Worm (Caenorhabditis elegans): ENCODE measurements around the gene sgt-1.

Gene sgt-1

DNA sequence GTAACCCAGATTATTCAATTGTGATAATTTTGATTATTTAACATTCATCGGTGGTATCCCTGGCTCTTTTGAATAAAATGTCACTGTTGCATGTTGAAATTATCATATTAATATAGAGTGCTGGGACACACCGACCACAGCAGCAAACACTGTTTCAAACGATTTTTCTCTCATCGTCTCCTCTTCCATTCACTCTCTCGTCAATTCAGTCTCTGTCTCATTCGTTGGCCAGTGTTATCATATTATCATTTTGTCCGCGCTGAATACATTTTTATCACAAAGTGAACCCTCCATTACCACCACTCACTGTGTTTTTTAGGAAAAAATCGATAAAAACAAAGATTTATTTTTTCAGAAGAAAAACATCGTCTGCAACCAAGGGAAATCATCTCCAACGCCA lies 46.5 kb downstream of the sgt-1 start:
- TF ChIP-seq fos-1 (tag; optimal IDR thresholded peaks at IDR 0.05): peak; percentile 94
- TF ChIP-seq nhr-129 (tag; optimal IDR thresholded peaks at IDR 0.05): peak; percentile 17
- TF ChIP-seq crh-2 (tag; optimal IDR thresholded peaks at IDR 0.05): peak; percentile 32
- peak; percentile 18 for TF ChIP-seq sma-9 (GFP tag; optimal IDR thresholded peaks at IDR 0.05)
- no peak for TF ChIP-seq sma-9 (tag; optimal IDR thresholded peaks at IDR 0.05)
- TF ChIP-seq nhr-6 (tag; optimal IDR thresholded peaks at IDR 0.05): no peak

DNA sequence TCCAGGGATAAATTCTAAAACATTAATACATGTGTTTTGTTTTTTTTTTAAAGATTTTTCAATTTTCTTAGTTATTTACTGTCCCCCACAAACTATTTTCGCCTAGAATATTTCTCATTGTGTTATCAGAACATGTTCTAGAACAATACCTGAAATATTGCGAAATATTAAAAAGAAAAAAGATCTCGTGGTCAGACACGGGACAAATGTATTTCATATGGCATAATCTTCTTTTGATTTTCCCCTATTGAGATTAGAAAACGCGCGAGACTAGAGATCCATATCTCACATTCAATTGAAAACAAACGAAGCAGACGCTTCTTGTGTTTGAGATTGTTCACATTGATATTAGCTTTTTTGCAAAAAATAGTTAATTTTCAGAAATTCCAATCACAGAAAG lies 47.5 kb downstream of the sgt-1 start:
- TF ChIP-seq nhr-77 (tag; optimal IDR thresholded peaks at IDR 0.05): no peak
- TF ChIP-seq gmeb-1 (tag; optimal IDR thresholded peaks at IDR 0.05): peak; percentile 11
- TF ChIP-seq sma-9 (GFP tag; optimal IDR thresholded peaks at IDR 0.05): peak; percentile 32
- TF ChIP-seq sma-9 (tag; optimal IDR thresholded peaks at IDR 0.05): no peak
- peak; percentile 73 for TF ChIP-seq nhr-25 (tag; optimal IDR thresholded peaks at IDR 0.05)
- TF ChIP-seq ama-1 (optimal IDR thresholded peaks at IDR 0.05): no peak
- no peak for TF ChIP-seq nhr-11 (tag; optimal IDR thresholded peaks at IDR 0.05)
- TF ChIP-seq sma-3 (GFP tag; optimal IDR thresholded peaks at IDR 0.05): no peak
- peak; percentile 4 for TF ChIP-seq crh-2 (tag; optimal IDR thresholded peaks at IDR 0.05)
- peak; percentile 1 for TF ChIP-seq skn-1 (tag; optimal IDR thresholded peaks at IDR 0.05)
- no peak for TF ChIP-seq unc-39 (tag; optimal IDR thresholded peaks at IDR 0.05)
- TF ChIP-seq nhr-21 (tag; optimal IDR thresholded peaks at IDR 0.05): peak; percentile 58
- TF ChIP-seq lsy-2 (tag; optimal IDR thresholded peaks at IDR 0.05): peak in 1 of 2 experiments; percentile 52
- peak; percentile 54 for TF ChIP-seq C34F6.9 (tag; optimal IDR thresholded peaks at IDR 0.05)
- TF ChIP-seq lin-39 (tag; optimal IDR thresholded peaks at IDR 0.05): no peak
- no peak for TF ChIP-seq F13H6.1 (tag; optimal IDR thresholded peaks at IDR 0.05)
- TF ChIP-seq ceh-16 (tag; optimal IDR thresholded peaks at IDR 0.05): no peak
- peak; percentile 13 for TF ChIP-seq nhr-129 (tag; optimal IDR thresholded peaks at IDR 0.05)
- no peak for TF ChIP-seq alr-1 (tag; optimal IDR thresholded peaks at IDR 0.05)
- peak; percentile 6 for TF ChIP-seq unc-55 (GFP tag; optimal IDR thresholded peaks at IDR 0.05)

DNA sequence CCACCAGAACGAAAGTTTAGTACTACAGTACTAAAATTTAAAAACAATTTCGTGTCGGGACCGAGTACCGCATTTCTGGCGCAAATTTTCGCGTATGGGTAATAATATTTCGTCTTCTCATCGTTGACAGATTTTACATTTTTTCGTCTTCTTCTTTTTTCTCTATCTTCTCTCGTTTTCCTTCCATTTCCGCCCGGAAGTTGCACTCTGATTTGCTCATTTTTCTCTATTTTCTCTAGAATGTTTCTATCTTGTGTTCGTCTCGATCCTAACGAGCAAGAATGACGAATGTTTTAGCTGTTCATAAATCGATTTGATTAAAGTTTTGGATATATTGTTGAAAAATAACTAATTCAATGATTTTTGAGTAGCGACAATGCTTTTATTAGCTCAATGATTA lies 48.1 kb downstream of the sgt-1 start:
- TF ChIP-seq blmp-1 (tag; optimal IDR thresholded peaks at IDR 0.05; ENCODE audit: insufficient read depth): no peak
- no peak for TF ChIP-seq peb-1 (tag; optimal IDR thresholded peaks at IDR 0.05)
- peak; percentile 49 for TF ChIP-seq sma-9 (GFP tag; optimal IDR thresholded peaks at IDR 0.05)
- TF ChIP-seq sma-9 (tag; optimal IDR thresholded peaks at IDR 0.05): no peak
- TF ChIP-seq C34F6.9 (tag; optimal IDR thresholded peaks at IDR 0.05): peak; percentile 15
- TF ChIP-seq lsy-2 (tag; optimal IDR thresholded peaks at IDR 0.05): peak; percentile 2 to 24

DNA sequence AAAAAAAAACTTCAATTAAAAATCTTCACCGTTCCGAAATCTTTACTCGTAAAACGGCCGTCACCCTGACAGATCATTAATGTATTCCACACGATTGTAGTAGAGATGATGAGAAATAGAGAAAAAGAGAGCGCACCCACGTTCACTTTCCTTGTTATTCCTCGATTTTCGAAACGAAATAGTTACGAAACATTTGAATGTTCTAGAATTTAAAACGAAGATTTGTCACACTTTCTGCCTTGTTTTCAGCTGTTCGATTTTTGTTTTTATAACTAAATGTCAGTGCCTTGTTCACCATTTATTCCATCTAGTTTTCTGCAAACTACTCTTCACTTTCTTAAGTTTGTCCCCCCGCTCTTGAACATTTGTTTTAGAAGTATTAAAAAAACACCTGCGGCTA lies 48.8 kb downstream of the sgt-1 start:
- TF ChIP-seq peb-1 (tag; optimal IDR thresholded peaks at IDR 0.05) (no peak), unc-55 (GFP tag; optimal IDR thresholded peaks at IDR 0.05) (peak; percentile 35), lin-39 (tag; optimal IDR thresholded peaks at IDR 0.05) (no peak), ceh-82 (tag; optimal IDR thresholded peaks at IDR 0.05) (no peak), unc-39 (tag; optimal IDR thresholded peaks at IDR 0.05) (no peak), C34F6.9 (tag; optimal IDR thresholded peaks at IDR 0.05) (peak; percentile 39), lsy-2 (tag; optimal IDR thresholded peaks at IDR 0.05) (no peak), R02D3.7 (tag; optimal IDR thresholded peaks at IDR 0.05) (no peak), fos-1 (tag; optimal IDR thresholded peaks at IDR 0.05) (no peak)

All from whole organism, L2 larva.